Worm (Caenorhabditis elegans): ENCODE measurements around the gene egg-2.

Gene egg-2

ce11 chrIII:7072452-7072851, 12.1 kb upstream of the egg-2 start, which contains the start of gene lin-37:
TSS of gene lin-37 (minus strand) at chrIII:7072552.
- TF ChIP-seq pha-4 (tag; optimal IDR thresholded peaks at IDR 0.05): no peak
- no peak for TF ChIP-seq unc-86 (tag; optimal IDR thresholded peaks at IDR 0.05)
- TF ChIP-seq ama-1 (optimal IDR thresholded peaks at IDR 0.05): no peak
- TF ChIP-seq elt-2 (tag; optimal IDR thresholded peaks at IDR 0.05): no peak
- TF ChIP-seq eyg-1 (tag; optimal IDR thresholded peaks at IDR 0.05): no peak
- TF ChIP-seq ceh-18 (tag; optimal IDR thresholded peaks at IDR 0.05): no peak
- no peak for TF ChIP-seq ztf-16 (tag; optimal IDR thresholded peaks at IDR 0.05)
- no peak for TF ChIP-seq madf-2 (tag; optimal IDR thresholded peaks at IDR 0.05)
- TF ChIP-seq ceh-22 (tag; optimal IDR thresholded peaks at IDR 0.05): no peak
- TF ChIP-seq ceh-30 (tag; optimal IDR thresholded peaks at IDR 0.05): no peak

ce11 chrIII:7069981-7070380, 9.6 kb upstream of the egg-2 start, which contains the start of gene tmem-17:
TSS of gene tmem-17 (plus strand) at chrIII:7070281.
- no peak for TF ChIP-seq tbx-2 (tag; optimal IDR thresholded peaks at IDR 0.05)
- TF ChIP-seq sox-2 (GFP tag; IDR thresholded peaks at IDR 0.05): no peak
- no peak for TF ChIP-seq hlh-30 (tag; optimal IDR thresholded peaks at IDR 0.05; ENCODE audit: insufficient read depth)
- no peak for TF ChIP-seq F13H6.1 (tag; optimal IDR thresholded peaks at IDR 0.05)
- no peak for TF ChIP-seq pha-4 (tag; optimal IDR thresholded peaks at IDR 0.05)
- no peak for TF ChIP-seq npax-4 (tag; optimal IDR thresholded peaks at IDR 0.05)
- TF ChIP-seq pqm-1 (tag; optimal IDR thresholded peaks at IDR 0.05): no peak
- no peak for TF ChIP-seq ceh-24 (tag; optimal IDR thresholded peaks at IDR 0.05)
- TF ChIP-seq tbx-7 (tag; optimal IDR thresholded peaks at IDR 0.05): no peak
- TF ChIP-seq hlh-13 (GFP tag; optimal IDR thresholded peaks at IDR 0.05): no peak
- no peak for TF ChIP-seq unc-42 (tag; optimal IDR thresholded peaks at IDR 0.05)
- no peak for TF ChIP-seq odd-2 (tag; optimal IDR thresholded peaks at IDR 0.05)
- no peak for TF ChIP-seq pag-3 (tag; optimal IDR thresholded peaks at IDR 0.05; ENCODE audit: borderline replicate concordance)
- no peak for TF ChIP-seq ceh-45 (GFP tag; IDR thresholded peaks at IDR 0.05)
- TF ChIP-seq Y22D7AL.16 (tag; optimal IDR thresholded peaks at IDR 0.05): no peak
- TF ChIP-seq hlh-15 (tag; optimal IDR thresholded peaks at IDR 0.05): no peak
- TF ChIP-seq ceh-34 (tag; optimal IDR thresholded peaks at IDR 0.05): no peak
- no peak for TF ChIP-seq T23F11.4 (GFP tag; optimal IDR thresholded peaks at IDR 0.05)

ce11 chrIII:7068520-7069113, 8.2 kb upstream of the egg-2 start, which contains the start of the genes ubc-18 and R01H2.8:
TSS of gene ubc-18 (minus strand) at chrIII:7068570.
TSS of gene R01H2.8 (plus strand) at chrIII:7069063.
- TF ChIP-seq che-1 (tag; optimal IDR thresholded peaks at IDR 0.05) (no peak), nfya-1 (tag; optimal IDR thresholded peaks at IDR 0.05) (peak; percentile 38), sox-2 (GFP tag; IDR thresholded peaks at IDR 0.05) (no peak), lim-6 (tag; optimal IDR thresholded peaks at IDR 0.05) (no peak), C38D4.7 (GFP tag; optimal IDR thresholded peaks at IDR 0.05) (no peak), syd-9 (tag; optimal IDR thresholded peaks at IDR 0.05) (no peak), pros-1 (tag; optimal IDR thresholded peaks at IDR 0.05) (no peak)

- TF ChIP-seq ets-4 (tag; optimal IDR thresholded peaks at IDR 0.05): no peak
- no peak for TF ChIP-seq unc-55 (GFP tag; optimal IDR thresholded peaks at IDR 0.05)
- no peak for TF ChIP-seq ceh-24 (tag; optimal IDR thresholded peaks at IDR 0.05)
- TF ChIP-seq elt-4 (tag; optimal IDR thresholded peaks at IDR 0.05): no peak
- TF ChIP-seq pha-4 (tag; optimal IDR thresholded peaks at IDR 0.05): no peak
- TF ChIP-seq sox-2 (GFP tag; IDR thresholded peaks at IDR 0.05): no peak
- no peak for TF ChIP-seq dmd-4 (tag; optimal IDR thresholded peaks at IDR 0.05; ENCODE audit: borderline replicate concordance)
- TF ChIP-seq nhr-11 (tag; optimal IDR thresholded peaks at IDR 0.05): no peak
- no peak for TF ChIP-seq ceh-31 (tag; optimal IDR thresholded peaks at IDR 0.05)
Observed at ce11 chrIII:7067385-7067896, 7.1 kb upstream of the egg-2 start, which contains the start of gene ger-1. TSS of gene ger-1 (minus strand) at chrIII:7067477.
